Worm (Caenorhabditis elegans) whole organism, L4 larva: ENCODE measurements around the gene F56D1.1.

ENCODE experiments used
- F49E8.2 ChIP-seq: sonication (generic microtip); optimal IDR thresholded peaks from 2 replicates; lab custom pipeline; 2016; ENCODE audit warnings: missing compliant biosample characterization, mild to moderate bottlenecking, missing genetic modification characterization, borderline replicate concordance
- ZK546.5 ChIP-seq, 2 experiments: sonication (generic microtip); optimal IDR thresholded peaks; 2 replicates each; lab custom pipeline; 2017; ENCODE audit warnings: missing biosample characterization in 2 of 2, missing genetic modification characterization in 2 of 2
- aha-1 ChIP-seq: fragments of 150-350 bp; peaks from one replicate; lab custom pipeline; 2014; ENCODE audit warnings: missing biosample characterization, missing genetic modification characterization
- ceh-28 ChIP-seq: fragments of 150-350 bp; optimal IDR thresholded peaks from 2 replicates; lab custom pipeline; 2014; ENCODE audit warnings: missing biosample characterization, missing genetic modification reagents, missing genetic modification characterization
- ceh-62 ChIP-seq: sonication (generic microtip); optimal IDR thresholded peaks from 2 replicates; lab custom pipeline; 2017; ENCODE audit warnings: missing biosample characterization, missing genetic modification characterization
- cey-2 ChIP-seq: sonication (generic microtip); optimal IDR thresholded peaks from 3 replicates; lab custom pipeline; 2017; ENCODE audit warnings: missing genetic modification characterization, mild to moderate bottlenecking, missing compliant biosample characterization, antibody characterized with exemption, borderline replicate concordance; ENCODE audit not compliant: insufficient read depth
- daf-12 ChIP-seq: fragments of 150-350 bp; optimal IDR thresholded peaks from 2 replicates; lab custom pipeline; 2014; ENCODE audit warnings: missing biosample characterization, missing genetic modification reagents, missing genetic modification characterization
- daf-16 ChIP-seq, 3 experiments: sonication (generic microtip); optimal IDR thresholded peaks; 2 replicates each; lab custom pipeline; 2016 to 2017; ENCODE audit warnings: missing genetic modification characterization in 3 of 3, missing genetic modification reagents in 3 of 3, mild to moderate bottlenecking in 2 of 3, missing compliant biosample characterization in 2 of 3, missing biosample characterization in 1 of 3, moderate library complexity in 1 of 3
- dve-1 ChIP-seq: sonication (generic microtip); optimal IDR thresholded peaks from 2 replicates; lab custom pipeline; 2017; ENCODE audit warnings: antibody characterized with exemption, mild to moderate bottlenecking, missing genetic modification characterization, missing compliant biosample characterization; ENCODE audit not compliant: insufficient read depth
- egl-43 ChIP-seq: fragments of 200-800 bp; sonication (Bioruptor generic); IDR thresholded peaks from 2 replicates; pipeline ENCODE4 v1.3.6; 2022; ENCODE audit warnings: missing genetic modification reagents, missing genetic modification characterization, missing compliant biosample characterization
- hif-1 ChIP-seq, 2 experiments: sonication (generic microtip); optimal IDR thresholded peaks; 2 replicates each; lab custom pipeline; 2016 to 2017; ENCODE audit warnings: missing compliant biosample characterization in 2 of 2, missing genetic modification characterization in 2 of 2, missing genetic modification reagents in 2 of 2, missing genotype in 2 of 2, mild to moderate bottlenecking in 1 of 2
- hlh-30 ChIP-seq: sonication (generic microtip); optimal IDR thresholded peaks from 2 replicates; lab custom pipeline; 2017; ENCODE audit warnings: antibody characterized with exemption, mild to moderate bottlenecking, missing genetic modification characterization, missing compliant biosample characterization; ENCODE audit not compliant: insufficient read depth
- hmg-1.1 ChIP-seq: fragments of 200-800 bp; sonication (Bioruptor generic); IDR thresholded peaks from 2 replicates; pipeline ENCODE4 v1.3.6; 2022; ENCODE audit warnings: missing genetic modification reagents, missing genetic modification characterization, missing compliant biosample characterization
- lin-13 ChIP-seq: fragments of 150-350 bp; optimal IDR thresholded peaks from 2 replicates; lab custom pipeline; 2014; ENCODE audit warnings: missing biosample characterization, missing genetic modification reagents, missing genetic modification characterization
- lin-15B ChIP-seq: fragments of 150-350 bp; sonication (generic microtip); optimal IDR thresholded peaks from 3 replicates; lab custom pipeline; 2014; ENCODE audit warnings: missing biosample characterization, missing genetic modification characterization
- mes-2 ChIP-seq: sonication (generic microtip); optimal IDR thresholded peaks from 2 replicates; lab custom pipeline; 2016; ENCODE audit warnings: missing genotype, mild to moderate bottlenecking, missing genetic modification characterization, missing compliant biosample characterization; ENCODE audit not compliant: poor library complexity, severe bottlenecking
- mxl-3 ChIP-seq: fragments of 200-800 bp; sonication (Bioruptor generic); optimal IDR thresholded peaks from 2 replicates; lab custom pipeline; 2018; ENCODE audit warnings: mild to moderate bottlenecking, missing genetic modification characterization, missing compliant biosample characterization
- nhr-11 ChIP-seq: fragments of 150-350 bp; optimal IDR thresholded peaks from 2 replicates; lab custom pipeline; 2014; ENCODE audit warnings: missing biosample characterization, missing genetic modification characterization
- nhr-111 ChIP-seq: fragments of 200-800 bp; sonication (Bioruptor generic); optimal IDR thresholded peaks from 2 replicates; lab custom pipeline; 2018; ENCODE audit warnings: mild to moderate bottlenecking, missing genetic modification characterization, missing compliant biosample characterization
- nhr-28 ChIP-seq: fragments of 150-350 bp; optimal IDR thresholded peaks from 2 replicates; lab custom pipeline; 2014; ENCODE audit warnings: missing biosample characterization, missing genetic modification characterization
- nhr-41 ChIP-seq: fragments of 200-800 bp; sonication (Bioruptor generic); IDR thresholded peaks from 2 replicates; pipeline ENCODE4 v1.3.6; 2022; ENCODE audit warnings: missing genetic modification reagents, missing genetic modification characterization, missing compliant biosample characterization
- nhr-6 ChIP-seq: fragments of 150-350 bp; optimal IDR thresholded peaks from 2 replicates; lab custom pipeline; 2014; ENCODE audit warnings: missing biosample characterization, missing genetic modification characterization
- pha-4 ChIP-seq, 2 experiments: fragments of 150-350 bp in 1 of 2; fragments of 200-800 bp in 1 of 2; sonication (Bioruptor generic) in 1 of 2; IDR thresholded peaks in 1 of 2; optimal IDR thresholded peaks in 1 of 2; 2 replicates each; pipeline versions ENCODE4 v1.3.6 to Lab custom; 2014 to 2022; ENCODE audit warnings: missing genetic modification characterization in 2 of 2, missing genetic modification reagents in 2 of 2, missing biosample characterization in 1 of 2, missing compliant biosample characterization in 1 of 2
- rbr-2 ChIP-seq: sonication (generic microtip); optimal IDR thresholded peaks from 2 replicates; lab custom pipeline; 2016; ENCODE audit warnings: missing genotype, missing genetic modification characterization, missing compliant biosample characterization
- set-16 ChIP-seq: fragments of 200-800 bp; sonication (Bioruptor generic); IDR thresholded peaks from 2 replicates; pipeline ENCODE4 v1.3.6; 2022; ENCODE audit warnings: missing genetic modification reagents, missing genetic modification characterization, missing compliant biosample characterization
- snpc-1.2 ChIP-seq: fragments of 200-800 bp; sonication (Bioruptor generic); IDR thresholded peaks from 2 replicates; pipeline ENCODE4 v1.3.6; 2022; ENCODE audit warnings: missing genetic modification reagents, missing genetic modification characterization, missing compliant biosample characterization
- spr-1 ChIP-seq: sonication (generic microtip); optimal IDR thresholded peaks from 2 replicates; lab custom pipeline; 2016; ENCODE audit warnings: mild to moderate bottlenecking, missing genetic modification characterization, missing compliant biosample characterization
- spr-3 ChIP-seq: fragments of 200-800 bp; sonication (Bioruptor generic); optimal IDR thresholded peaks from 2 replicates; lab custom pipeline; 2018; ENCODE audit warnings: mild to moderate bottlenecking, missing genetic modification characterization, missing compliant biosample characterization
- unc-130 ChIP-seq: sonication (generic microtip); optimal IDR thresholded peaks from 2 replicates; lab custom pipeline; 2016; ENCODE audit warnings: missing genetic modification reagents, missing genetic modification characterization, missing compliant biosample characterization
- unc-39 ChIP-seq: sonication (generic microtip); optimal IDR thresholded peaks from 2 replicates; lab custom pipeline; 2017; ENCODE audit warnings: missing biosample characterization, missing genetic modification characterization
- unc-62 ChIP-seq, 3 experiments: fragments of 150-350 bp in 1 of 3; sonication (generic microtip); optimal IDR thresholded peaks in 2 of 3; peaks in 1 of 3; 1 replicate in 1 of 3; 2 replicates in 2 of 3; lab custom pipeline; 2014 to 2017; ENCODE audit warnings: missing biosample characterization in 3 of 3, missing genetic modification characterization in 3 of 3, missing genetic modification reagents in 3 of 3, missing genotype in 1 of 3
- vab-7 ChIP-seq: fragments of 200-800 bp; sonication (Bioruptor generic); IDR thresholded peaks from 2 replicates; pipeline ENCODE4 v1.3.6; 2022; ENCODE audit warnings: missing genetic modification reagents, missing genetic modification characterization, missing compliant biosample characterization
- zip-11 ChIP-seq: fragments of 200-800 bp; sonication (Bioruptor generic); IDR thresholded peaks from 2 replicates; pipeline ENCODE4 v1.3.6; 2022; ENCODE audit warnings: missing genetic modification characterization, missing compliant biosample characterization
- zip-2 ChIP-seq: fragments of 150-350 bp; optimal IDR thresholded peaks from 2 replicates; lab custom pipeline; 2014; ENCODE audit warnings: missing biosample characterization, missing genetic modification characterization
- ztf-11 ChIP-seq: fragments of 150-350 bp; optimal IDR thresholded peaks from 2 replicates; lab custom pipeline; 2014; ENCODE audit warnings: missing biosample characterization, missing genetic modification characterization

The F56D1.1 gene

ce11 chrII:5449620-5450019 is 28.8 kb upstream of the F56D1.1 start:
- TF ChIP-seq unc-62 (GFP tag; optimal IDR thresholded peaks at IDR 0.05 in 1 of 2; lab: Kevin White, UChicago), result peak in 1 of 2 experiments; percentile 82
- TF ChIP-seq unc-62 (tag; optimal IDR thresholded peaks at IDR 0.05; lab: Kevin White, UChicago), result no peak
- TF ChIP-seq nhr-28, result peak; percentile 79
- TF ChIP-seq ceh-62 (tag; lab: Kevin White, UChicago), result no peak

ce11 chrII:5451278-5451677 is 27.1 kb upstream of the F56D1.1 start:
- TF ChIP-seq nhr-11 (tag; lab: Kevin White, UChicago) (no peak), aha-1 (tag; lab: Kevin White, UChicago) (peak; percentile 82)

- TF ChIP-seq ZK546.5 (tag; optimal IDR thresholded peaks at IDR 0.05; lab: Kevin White, UChicago), result no peak
- TF ChIP-seq zip-2 (tag; lab: Kevin White, UChicago), result no peak
- TF ChIP-seq egl-43 (GFP tag; lab: Robert Waterston, UW), result no peak
- no peak for TF ChIP-seq hmg-1.1 (GFP tag; lab: Robert Waterston, UW)
- TF ChIP-seq pha-4 (GFP tag; IDR thresholded peaks at IDR 0.05; lab: Robert Waterston, UW), result no peak
- TF ChIP-seq pha-4 (tag; optimal IDR thresholded peaks at IDR 0.05; lab: Kevin White, UChicago), result no peak
- no peak for TF ChIP-seq nhr-41 (GFP tag; lab: Robert Waterston, UW)
- no peak for TF ChIP-seq mes-2 (tag; lab: Kevin White, UChicago)
- no peak for TF ChIP-seq snpc-1.2 (GFP tag; lab: Robert Waterston, UW)
- no peak for TF ChIP-seq rbr-2 (tag; lab: Kevin White, UChicago)
- no peak for TF ChIP-seq dve-1
- TF ChIP-seq nhr-111 (GFP tag; lab: Kevin White, UChicago), result no peak
- no peak for TF ChIP-seq spr-1 (tag; lab: Kevin White, UChicago)
- no peak for TF ChIP-seq hif-1 (tag; optimal IDR thresholded peaks at IDR 0.05; lab: Kevin White, UChicago)
- TF ChIP-seq nhr-6 (tag; lab: Kevin White, UChicago), result no peak
- no peak for TF ChIP-seq cey-2 (tag; lab: Kevin White, UChicago)
- no peak for TF ChIP-seq daf-16 (GFP tag; optimal IDR thresholded peaks at IDR 0.05; lab: Kevin White, UChicago)
- no peak for TF ChIP-seq daf-16 (tag; optimal IDR thresholded peaks at IDR 0.05; lab: Kevin White, UChicago)
- no peak for TF ChIP-seq ztf-11 (tag; lab: Kevin White, UChicago)
- TF ChIP-seq unc-39 (tag; lab: Kevin White, UChicago), result no peak
Observed at ce11 chrII:5453547-5453946, 24.9 kb upstream of the F56D1.1 start, which contains the start of gene dhs-5. Gene dhs-5 (plus strand): TSS chrII:5453847.

- TF ChIP-seq lin-13 (GFP tag; lab: Kevin White, UChicago), result no peak
- no peak for TF ChIP-seq set-16 (GFP tag; lab: Robert Waterston, UW)
- peak in 1 of 2 experiments; percentile 91 for TF ChIP-seq unc-62 (GFP tag; optimal IDR thresholded peaks at IDR 0.05 in 1 of 2; lab: Kevin White, UChicago)
- no peak for TF ChIP-seq unc-62 (tag; optimal IDR thresholded peaks at IDR 0.05; lab: Kevin White, UChicago)
- no peak for TF ChIP-seq daf-12 (tag; lab: Kevin White, UChicago)
- peak; percentile 18 for TF ChIP-seq unc-130
- TF ChIP-seq, all 104 proteins: peak for 2
Observed at ce11 chrII:5455650-5456355, 22.6 kb upstream of the F56D1.1 start, which contains the start of gene daz-1. Gene daz-1 (plus strand): TSS chrII:5456305.

ce11 chrII:5458683-5459410 is 19.6 kb upstream of the F56D1.1 start:
- no peak for TF ChIP-seq ceh-28
- no peak for TF ChIP-seq lin-15B (tag; lab: Kevin White, UChicago)
- no peak for TF ChIP-seq spr-3
- TF ChIP-seq mxl-3 (GFP tag; lab: Kevin White, UChicago), result peak; percentile 25
- no peak for TF ChIP-seq unc-39 (tag; lab: Kevin White, UChicago)
- TF ChIP-seq vab-7, result no peak
- no peak for TF ChIP-seq zip-2 (tag; lab: Kevin White, UChicago)
- no peak for TF ChIP-seq hlh-30 (tag; lab: Kevin White, UChicago)
- TF ChIP-seq F49E8.2 (tag; lab: Kevin White, UChicago), result no peak
- TF ChIP-seq mes-2 (tag; lab: Kevin White, UChicago), result no peak
- no peak for TF ChIP-seq zip-11
- peak; percentile 27 for TF ChIP-seq nhr-28
